Worm (Caenorhabditis elegans): ENCODE data around the gene Y116A8A.150.

DNA sequence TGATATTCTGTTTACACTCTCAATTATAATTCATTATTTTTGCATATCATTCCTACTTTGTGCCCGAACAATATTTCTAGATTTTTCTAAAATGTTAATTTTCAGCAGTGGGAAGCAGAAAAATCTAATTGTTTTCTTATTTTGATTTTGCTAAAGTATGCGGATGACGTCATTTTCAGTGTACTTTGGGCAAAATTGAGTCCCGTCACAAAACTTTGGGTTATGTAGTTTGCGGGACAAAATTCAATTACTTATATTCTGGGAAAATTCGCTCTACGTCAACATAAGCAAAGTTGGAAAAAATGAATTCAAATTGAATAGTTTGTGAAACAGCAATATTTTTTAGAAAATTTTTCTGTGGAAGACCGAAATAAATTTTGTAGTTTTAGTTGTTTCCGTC lies 30.7 kb downstream of the Y116A8A.150 start:
- TF ChIP-seq pha-4 (GFP tag; IDR thresholded peaks at IDR 0.05) (no peak), pha-4 (tag; optimal IDR thresholded peaks at IDR 0.05) (no peak), sdz-12 (GFP tag; optimal IDR thresholded peaks at IDR 0.05) (no peak), mdl-1 (tag; optimal IDR thresholded peaks at IDR 0.05) (no peak)
